Worm (Caenorhabditis elegans) whole organism, L3 larva: Measurements from ENCODE around the gene M142.8.
A peak's percentile ranks its signal among the peaks of the same experiment; 100 is the strongest.

Experiments
- ZK546.5 ChIP-seq: sonication (generic microtip); optimal IDR thresholded peaks from 2 replicates; lab custom pipeline; 2017; ENCODE audit warnings: missing biosample characterization, missing genetic modification characterization
- aly-2 ChIP-seq: fragments of 150-350 bp; optimal IDR thresholded peaks from 2 replicates; lab custom pipeline; 2014; ENCODE audit warnings: missing biosample characterization, missing genetic modification characterization
- ama-1 ChIP-seq: fragments of 150-350 bp; optimal IDR thresholded peaks from 2 replicates; lab custom pipeline; 2018
- ceh-28 ChIP-seq: fragments of 150-350 bp; optimal IDR thresholded peaks from 2 replicates; lab custom pipeline; 2014; ENCODE audit warnings: missing biosample characterization, missing genetic modification reagents, missing genetic modification characterization
- ceh-9 ChIP-seq: sonication (generic microtip); optimal IDR thresholded peaks from 2 replicates; lab custom pipeline; 2018; ENCODE audit warnings: missing biosample characterization, missing genetic modification characterization
- daf-12 ChIP-seq: fragments of 150-350 bp; optimal IDR thresholded peaks from 2 replicates; lab custom pipeline; 2014; ENCODE audit warnings: missing biosample characterization, missing genetic modification reagents, missing genetic modification characterization
- egl-27 ChIP-seq: sonication (generic microtip); optimal IDR thresholded peaks from 4 replicates; lab custom pipeline; 2017; ENCODE audit warnings: missing biosample characterization, missing genetic modification reagents, missing genetic modification characterization
- egl-5 ChIP-seq: fragments of 150-350 bp; optimal IDR thresholded peaks from 2 replicates; lab custom pipeline; 2017; ENCODE audit warnings: missing biosample characterization, missing genetic modification reagents, missing genetic modification characterization, inconsistent platforms
- elt-1 ChIP-seq: fragments of 150-350 bp; optimal IDR thresholded peaks from 2 replicates; lab custom pipeline; 2014; ENCODE audit warnings: missing biosample characterization, missing genetic modification characterization
- elt-2 ChIP-seq: sonication (generic microtip); optimal IDR thresholded peaks from 2 replicates; lab custom pipeline; 2016; ENCODE audit warnings: missing genetic modification reagents, mild to moderate bottlenecking, missing genetic modification characterization, missing compliant biosample characterization
- elt-3 ChIP-seq, 3 experiments: fragments of 150-350 bp in 1 of 3; sonication (generic microtip) in 2 of 3; optimal IDR thresholded peaks; 2 replicates in 2 of 3; 4 replicates in 1 of 3; lab custom pipeline; 2014 to 2017; ENCODE audit warnings: missing biosample characterization in 3 of 3, missing genetic modification characterization in 3 of 3
- eor-1 ChIP-seq, 2 experiments: fragments of 150-350 bp; optimal IDR thresholded peaks; 2 replicates each; lab custom pipeline; 2014 to 2018; ENCODE audit warnings: missing biosample characterization in 2 of 2, missing genetic modification characterization in 2 of 2
- fkh-10 ChIP-seq: sonication (generic microtip); optimal IDR thresholded peaks from 2 replicates; lab custom pipeline; 2017; ENCODE audit warnings: missing biosample characterization, missing genetic modification reagents, missing genetic modification characterization
- fkh-2 ChIP-seq: fragments of 150-350 bp; optimal IDR thresholded peaks from 2 replicates; lab custom pipeline; 2014; ENCODE audit warnings: missing biosample characterization, missing genetic modification reagents, missing genetic modification characterization
- fos-1 ChIP-seq: fragments of 150-350 bp; optimal IDR thresholded peaks from 2 replicates; lab custom pipeline; 2014; ENCODE audit warnings: missing biosample characterization, missing genetic modification characterization
- jun-1 ChIP-seq: fragments of 150-350 bp; optimal IDR thresholded peaks from 2 replicates; lab custom pipeline; 2014; ENCODE audit warnings: missing biosample characterization, missing genetic modification reagents, missing genetic modification characterization
- lin-15B ChIP-seq: fragments of 150-350 bp; optimal IDR thresholded peaks from 2 replicates; lab custom pipeline; 2014; ENCODE audit warnings: missing biosample characterization, missing genetic modification characterization
- lin-39 ChIP-seq: fragments of 150-350 bp; optimal IDR thresholded peaks from 2 replicates; lab custom pipeline; 2018; ENCODE audit warnings: missing biosample characterization, missing genetic modification reagents, missing genetic modification characterization
- lsy-12 ChIP-seq: sonication (generic microtip); optimal IDR thresholded peaks from 2 replicates; lab custom pipeline; 2016; ENCODE audit warnings: mild to moderate bottlenecking, missing genetic modification characterization, missing compliant biosample characterization
- mdl-1 ChIP-seq: fragments of 150-350 bp; optimal IDR thresholded peaks from 2 replicates; lab custom pipeline; 2014; ENCODE audit warnings: missing biosample characterization, missing genetic modification characterization
- mml-1 ChIP-seq: fragments of 150-350 bp; sonication (generic microtip); optimal IDR thresholded peaks from 3 replicates; lab custom pipeline; 2014; ENCODE audit warnings: missing biosample characterization, missing genetic modification characterization
- nfya-1 ChIP-seq: sonication (generic microtip); optimal IDR thresholded peaks from 2 replicates; lab custom pipeline; 2017; ENCODE audit warnings: missing genetic modification characterization, mild to moderate bottlenecking, missing compliant biosample characterization, antibody characterized with exemption, moderate library complexity; ENCODE audit not compliant: insufficient read depth
- nhr-12 ChIP-seq: fragments of 150-350 bp; optimal IDR thresholded peaks from 2 replicates; lab custom pipeline; 2014; ENCODE audit warnings: missing biosample characterization, missing genetic modification characterization
- nhr-237 ChIP-seq: fragments of 150-350 bp; optimal IDR thresholded peaks from 2 replicates; lab custom pipeline; 2014; ENCODE audit warnings: missing biosample characterization, missing genetic modification characterization
- nhr-25 ChIP-seq: sonication (generic microtip); optimal IDR thresholded peaks from 2 replicates; lab custom pipeline; 2017; ENCODE audit warnings: missing biosample characterization, missing genetic modification characterization
- nhr-67 ChIP-seq: fragments of 150-350 bp; optimal IDR thresholded peaks from 2 replicates; lab custom pipeline; 2014; ENCODE audit warnings: missing biosample characterization, missing genetic modification characterization
- nhr-76 ChIP-seq: fragments of 150-350 bp; sonication (generic microtip); optimal IDR thresholded peaks from 5 replicates; lab custom pipeline; 2014; ENCODE audit warnings: missing biosample characterization, missing genetic modification characterization
- pha-4 ChIP-seq: fragments of 150-350 bp; optimal IDR thresholded peaks from 2 replicates; lab custom pipeline; 2014; ENCODE audit warnings: missing biosample characterization, missing genetic modification reagents, missing genetic modification characterization
- snpc-4 ChIP-seq: fragments of 150-350 bp; optimal IDR thresholded peaks from 2 replicates; lab custom pipeline; 2014; ENCODE audit warnings: missing biosample characterization, missing genetic modification characterization
- tbx-2 ChIP-seq: sonication (generic microtip); optimal IDR thresholded peaks from 2 replicates; lab custom pipeline; 2016; ENCODE audit warnings: mild to moderate bottlenecking, missing genetic modification characterization, missing compliant biosample characterization
- unc-39 ChIP-seq: sonication (generic microtip); optimal IDR thresholded peaks from 4 replicates; lab custom pipeline; 2017; ENCODE audit warnings: missing biosample characterization, missing genetic modification characterization
- unc-62 ChIP-seq: fragments of 150-350 bp; sonication (generic microtip); optimal IDR thresholded peaks from 4 replicates; lab custom pipeline; 2014; ENCODE audit warnings: missing biosample characterization, missing genetic modification reagents, missing genetic modification characterization
- zag-1 ChIP-seq: fragments of 150-350 bp; optimal IDR thresholded peaks from 2 replicates; lab custom pipeline; 2014; ENCODE audit warnings: missing biosample characterization, missing genetic modification characterization
- ztf-4 ChIP-seq: fragments of 150-350 bp; optimal IDR thresholded peaks from 2 replicates; lab custom pipeline; 2014; ENCODE audit warnings: missing biosample characterization, missing genetic modification characterization

The M142.8 gene

ce11 chrIII:10914971-10915370 is 18.5 kb upstream of the M142.8 start:
- TF ChIP-seq nhr-237: no peak
- TF ChIP-seq nhr-76: no peak
- TF ChIP-seq ama-1 (lab: Kevin White, UChicago): no peak
- no peak for TF ChIP-seq elt-3 (tag; optimal IDR thresholded peaks at IDR 0.05; lab: Kevin White, UChicago)
- TF ChIP-seq daf-12 (tag; lab: Kevin White, UChicago): no peak
- no peak for TF ChIP-seq fkh-2 (tag; lab: Kevin White, UChicago)
- no peak for TF ChIP-seq egl-27
- no peak for TF ChIP-seq nhr-12 (tag; lab: Kevin White, UChicago)
- TF ChIP-seq pha-4 (tag; lab: Kevin White, UChicago): no peak
- TF ChIP-seq fos-1 (tag; lab: Kevin White, UChicago): no peak
- TF ChIP-seq tbx-2 (tag; lab: Kevin White, UChicago): no peak
- no peak for TF ChIP-seq ceh-9 (tag; lab: Kevin White, UChicago)
- no peak for TF ChIP-seq ZK546.5 (tag; lab: Kevin White, UChicago)
- TF ChIP-seq elt-2 (tag; lab: Kevin White, UChicago): no peak
- TF ChIP-seq nhr-67 (tag; lab: Kevin White, UChicago): no peak
- TF ChIP-seq ceh-28 (tag; lab: Kevin White, UChicago): no peak

ce11 chrIII:10920044-10920443 is 13.4 kb upstream of the M142.8 start, which contains the start of gene vab-7:
Gene vab-7, plus strand, starts transcription at chrIII:10920344.
- TF ChIP-seq nfya-1 (peak; percentile 62), aly-2 (tag; lab: Kevin White, UChicago) (no peak)

ce11 chrIII:10921474-10921873 is 12.0 kb upstream of the M142.8 start:
- TF ChIP-seq fkh-10 (GFP tag; lab: Kevin White, UChicago): no peak
- no peak for TF ChIP-seq ztf-4
- no peak for TF ChIP-seq fos-1 (tag; lab: Kevin White, UChicago)
- no peak for TF ChIP-seq jun-1
- TF ChIP-seq nhr-237: no peak

DNA sequence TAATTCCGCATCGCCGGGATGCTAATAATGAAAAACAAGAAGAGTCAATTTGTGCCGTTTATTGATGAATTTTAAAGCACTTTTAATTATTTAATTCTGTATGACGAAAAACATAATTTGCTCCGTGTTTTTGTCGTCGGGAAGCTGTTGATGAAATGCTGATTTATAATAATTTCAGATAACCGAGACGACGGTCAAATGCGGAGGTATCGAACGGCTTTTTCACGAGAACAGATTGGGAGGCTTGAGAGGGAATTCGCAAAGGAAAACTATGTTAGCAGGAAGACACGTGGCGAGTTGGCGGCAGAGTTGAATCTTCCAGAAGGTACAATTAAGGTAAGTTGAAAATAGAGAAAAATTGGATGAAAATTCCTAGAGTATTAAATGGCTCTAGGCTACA is 9.9 kb upstream of the M142.8 start:
- TF ChIP-seq lsy-12: no peak
- TF ChIP-seq, all 47 proteins: peak for 0

ce11 chrIII:10930850-10931249 is 2.6 kb upstream of the M142.8 start, which contains the start of gene M142.5:
Gene M142.5, plus strand, starts transcription at chrIII:10931201.
- TF ChIP-seq zag-1 (tag; lab: Kevin White, UChicago): no peak
- TF ChIP-seq elt-2 (tag; lab: Kevin White, UChicago): no peak
- no peak for TF ChIP-seq ZK546.5 (tag; lab: Kevin White, UChicago)
- no peak for TF ChIP-seq pha-4 (tag; lab: Kevin White, UChicago)
- TF ChIP-seq lin-15B (tag; lab: Kevin White, UChicago): peak; percentile 73
- TF ChIP-seq lin-39 (tag; lab: Kevin White, UChicago): peak; percentile 27
- peak; percentile 18 for TF ChIP-seq nfya-1
- no peak for TF ChIP-seq nhr-25 (tag; lab: Kevin White, UChicago)

- TF ChIP-seq unc-62 (GFP tag; lab: Kevin White, UChicago) (no peak), nhr-67 (tag; lab: Kevin White, UChicago) (no peak), elt-1 (tag; lab: Kevin White, UChicago) (no peak), ZK546.5 (tag; lab: Kevin White, UChicago) (no peak), snpc-4 (tag; lab: Kevin White, UChicago) (no peak), mdl-1 (tag; lab: Kevin White, UChicago) (no peak), unc-39 (tag; lab: Kevin White, UChicago) (no peak), tbx-2 (tag; lab: Kevin White, UChicago) (no peak), ceh-9 (tag; lab: Kevin White, UChicago) (no peak), mml-1 (tag; lab: Kevin White, UChicago) (no peak), aly-2 (tag; lab: Kevin White, UChicago) (no peak), zag-1 (tag; lab: Kevin White, UChicago) (no peak), eor-1 (tag; optimal IDR thresholded peaks at IDR 0.05; lab: Kevin White, UChicago) (no peak), egl-5 (tag; lab: Kevin White, UChicago) (no peak), nfya-1 (no peak), elt-3 (tag; optimal IDR thresholded peaks at IDR 0.05; lab: Kevin White, UChicago) (no peak)
These were observed 2.5 kb downstream of the M142.8 start, which contains the start of gene rle-1 for ce11 chrIII:10935944-10936343. Gene rle-1, plus strand, starts transcription at chrIII:10936244.
